Fruit fly (Drosophila melanogaster) whole organism, adult: ENCODE results near the gene CG33770.

Experiments
- CG11617 ChIP-seq: fragments of 200-800 bp; sonication (Bioruptor generic); optimal IDR thresholded peaks from 2 replicates; lab custom pipeline; 2017; ENCODE audit warnings: mild to moderate bottlenecking, missing biosample characterization, missing genetic modification reagents, missing genetic modification characterization
- CG12768 ChIP-seq: fragments of 200-800 bp; sonication (Bioruptor generic); optimal IDR thresholded peaks from 2 replicates; lab custom pipeline; 2017; ENCODE audit warnings: missing biosample characterization, missing genetic modification characterization, mild to moderate bottlenecking, moderate library complexity, missing genetic modification reagents
- CG14711 ChIP-seq: fragments of 200-800 bp; sonication (Bioruptor generic); optimal IDR thresholded peaks from 2 replicates; lab custom pipeline; 2018; ENCODE audit warnings: missing biosample characterization, mild to moderate bottlenecking, missing genetic modification characterization, moderate library complexity
- CG1620 ChIP-seq: fragments of 200-800 bp; sonication (Bioruptor generic); optimal IDR thresholded peaks from 2 replicates; lab custom pipeline; 2016; ENCODE audit warnings: missing biosample characterization, missing genetic modification characterization
- CG33017 ChIP-seq: fragments of 200-800 bp; sonication (Bioruptor generic); optimal IDR thresholded peaks from 2 replicates; lab custom pipeline; 2018; ENCODE audit warnings: missing biosample characterization, mild to moderate bottlenecking, missing genetic modification characterization, moderate library complexity
- CG5204 ChIP-seq: fragments of 200-800 bp; sonication (Bioruptor generic); optimal IDR thresholded peaks from 2 replicates; lab custom pipeline; 2016; ENCODE audit warnings: missing biosample characterization, missing genetic modification characterization
- CG7101 ChIP-seq: fragments of 200-800 bp; sonication (Bioruptor generic); optimal IDR thresholded peaks from 2 replicates; lab custom pipeline; 2018; ENCODE audit warnings: missing biosample characterization, mild to moderate bottlenecking, missing genetic modification characterization, moderate library complexity
- Clk ChIP-seq: fragments of 200-800 bp; sonication (Bioruptor generic); optimal IDR thresholded peaks from 2 replicates; lab custom pipeline; 2017; ENCODE audit warnings: missing biosample characterization, missing genetic modification characterization
- Crg-1 ChIP-seq: fragments of 200-800 bp; sonication (Bioruptor generic); optimal IDR thresholded peaks from 2 replicates; lab custom pipeline; 2016; ENCODE audit warnings: missing biosample characterization, missing genetic modification characterization
- Hr96 ChIP-seq: fragments of 200-800 bp; sonication (Bioruptor generic); optimal IDR thresholded peaks from 2 replicates; lab custom pipeline; 2016; ENCODE audit warnings: missing biosample characterization, missing genetic modification characterization
- Mnt ChIP-seq: fragments of 200-800 bp; sonication (Bioruptor generic); optimal IDR thresholded peaks from 2 replicates; lab custom pipeline; 2016; ENCODE audit warnings: missing biosample characterization, mild to moderate bottlenecking, missing genetic modification characterization
- bab1 ChIP-seq: fragments of 200-800 bp; sonication (Bioruptor generic); optimal IDR thresholded peaks from 3 replicates; lab custom pipeline; 2019; ENCODE audit warnings: missing biosample characterization, mild to moderate bottlenecking, missing genetic modification characterization, moderate library complexity
- cic ChIP-seq: fragments of 200-800 bp; sonication (Bioruptor generic); optimal IDR thresholded peaks from 2 replicates; lab custom pipeline; 2017; ENCODE audit warnings: missing biosample characterization, mild to moderate bottlenecking, missing genetic modification characterization, moderate library complexity
- cnc ChIP-seq, 2 experiments: fragments of >200 bp; optimal IDR thresholded peaks; 2 replicates each; lab custom pipeline; 2017
- kay ChIP-seq: fragments of 200-800 bp; sonication (Bioruptor generic); peaks from one replicate; lab custom pipeline; 2016; ENCODE audit warnings: missing biosample characterization, missing genetic modification characterization, borderline replicate concordance
- ovo ChIP-seq: fragments of 200-800 bp; sonication (Bioruptor generic); optimal IDR thresholded peaks from 2 replicates; lab custom pipeline; 2016; ENCODE audit warnings: missing biosample characterization, missing genetic modification characterization
- pad ChIP-seq: fragments of 200-800 bp; sonication (Bioruptor generic); optimal IDR thresholded peaks from 3 replicates; lab custom pipeline; 2017; ENCODE audit warnings: missing biosample characterization, missing genetic modification characterization, mild to moderate bottlenecking, moderate library complexity, missing genetic modification reagents
- tj ChIP-seq: fragments of 200-800 bp; sonication (Bioruptor generic); optimal IDR thresholded peaks from 3 replicates; lab custom pipeline; 2017; ENCODE audit warnings: missing biosample characterization, mild to moderate bottlenecking, missing genetic modification characterization, moderate library complexity
- toe ChIP-seq: fragments of 200-800 bp; sonication (Bioruptor generic); optimal IDR thresholded peaks from 2 replicates; lab custom pipeline; 2016; ENCODE audit warnings: missing biosample characterization, missing genetic modification characterization

CG33770 gene

DNA sequence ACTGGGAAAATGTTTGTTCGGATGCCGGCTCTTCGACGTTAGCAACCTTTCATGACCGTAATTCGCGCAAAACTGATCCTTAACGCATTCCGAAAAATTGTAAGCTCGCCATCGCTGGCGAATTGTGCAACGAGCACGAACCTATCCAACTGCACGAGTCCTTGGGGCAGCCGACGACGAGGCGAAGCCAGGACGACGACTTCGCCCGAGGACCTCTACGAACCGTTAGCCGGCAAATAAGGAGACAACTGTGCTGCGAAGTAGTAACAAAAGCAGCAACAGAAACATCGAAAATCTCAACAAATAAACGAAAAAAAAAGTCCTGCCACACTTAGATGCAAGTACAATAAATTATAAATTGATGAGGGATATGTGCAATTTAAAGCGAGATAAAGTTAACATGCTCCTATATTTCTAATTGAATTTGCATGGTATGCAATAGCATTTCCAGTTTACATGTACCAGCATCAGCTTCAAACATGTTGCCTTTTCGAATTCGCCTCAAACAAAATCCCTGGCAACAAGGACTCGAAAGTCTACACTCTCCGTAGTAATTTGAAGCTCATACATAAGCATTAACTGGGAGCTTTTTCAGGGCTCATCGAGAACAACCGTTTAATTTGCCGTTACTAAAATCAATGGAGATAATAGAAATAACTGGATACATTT, 10.5 kb upstream of the CG33770 start, which contains the start of gene CG14459:
Gene CG14459 (minus strand): TSS at position 51 of the 669 bp plus-strand sequence.
- TF ChIP-seq bab1 (GFP tag; lab: Kevin White, UChicago) (no peak), tj (GFP tag; lab: Kevin White, UChicago) (no peak)

DNA sequence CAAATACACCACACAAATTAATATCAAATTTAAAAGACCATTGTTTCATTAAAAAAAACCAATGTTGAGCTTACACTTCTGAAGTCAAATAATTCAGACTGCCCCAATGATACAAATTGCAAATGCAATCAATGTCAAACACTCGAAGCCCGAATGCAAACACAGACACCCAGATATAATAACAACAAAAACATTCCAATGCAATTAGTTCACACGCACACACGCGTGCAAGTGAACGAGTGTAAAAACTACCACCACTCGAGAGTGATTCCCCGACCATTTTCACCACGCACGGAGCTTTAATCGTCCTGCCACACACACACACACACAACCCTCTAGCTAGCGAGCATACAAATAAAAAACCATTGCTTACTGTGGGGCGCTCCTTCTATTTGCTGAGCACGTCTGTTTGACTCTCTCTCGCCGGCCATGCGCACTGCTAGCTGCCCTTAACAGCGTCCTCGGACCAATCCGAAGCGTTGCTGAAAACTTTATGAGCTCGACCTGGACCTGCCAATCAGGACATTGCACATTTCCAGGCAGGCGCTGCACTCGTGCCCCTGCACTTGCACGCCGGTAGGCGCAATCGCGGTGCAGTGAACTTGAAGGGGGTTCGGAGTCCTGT, 6.1 kb upstream of the CG33770 start:
- TF ChIP-seq Mnt (GFP tag; lab: Kevin White, UChicago) (no peak), CG14711 (tag; lab: Kevin White, UChicago) (no peak), ovo (GFP tag; lab: Kevin White, UChicago) (no peak), tj (GFP tag; lab: Kevin White, UChicago) (no peak), toe (GFP tag; lab: Kevin White, UChicago) (no peak), Crg-1 (no peak), CG1620 (GFP tag; lab: Kevin White, UChicago) (no peak), Clk (GFP tag; lab: Kevin White, UChicago) (no peak)

DNA sequence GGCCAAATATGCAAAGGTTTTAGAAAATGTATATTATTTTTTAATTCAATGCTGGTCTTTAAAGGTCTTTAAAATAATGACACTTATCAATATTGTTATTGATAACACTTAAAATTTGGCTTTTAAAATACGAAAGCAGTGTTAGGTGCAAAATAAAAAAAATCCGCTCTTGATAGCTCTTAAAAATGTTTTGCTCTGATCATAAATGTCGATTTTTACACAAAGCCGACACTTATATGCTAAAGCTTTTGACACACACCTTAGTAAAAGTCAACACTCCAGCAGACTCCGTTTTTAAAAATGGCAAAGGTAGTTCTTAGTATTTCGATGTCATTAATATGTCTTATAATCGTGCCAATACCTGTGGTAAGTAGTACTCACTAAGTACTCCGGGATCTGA, 3.1 kb upstream of the CG33770 start, which contains the start of gene CG33766:
Gene CG33766 (plus strand): TSS at position 301 of the 400 bp plus-strand sequence.
- TF ChIP-seq CG12768 (GFP tag; lab: Kevin White, UChicago) (no peak), CG14711 (tag; lab: Kevin White, UChicago) (no peak), Mnt (GFP tag; lab: Kevin White, UChicago) (no peak), CG33017 (tag; lab: Kevin White, UChicago) (no peak), kay (GFP tag; lab: Kevin White, UChicago) (no peak), CG5204 (GFP tag; lab: Kevin White, UChicago) (no peak), CG1620 (GFP tag; lab: Kevin White, UChicago) (no peak)

DNA sequence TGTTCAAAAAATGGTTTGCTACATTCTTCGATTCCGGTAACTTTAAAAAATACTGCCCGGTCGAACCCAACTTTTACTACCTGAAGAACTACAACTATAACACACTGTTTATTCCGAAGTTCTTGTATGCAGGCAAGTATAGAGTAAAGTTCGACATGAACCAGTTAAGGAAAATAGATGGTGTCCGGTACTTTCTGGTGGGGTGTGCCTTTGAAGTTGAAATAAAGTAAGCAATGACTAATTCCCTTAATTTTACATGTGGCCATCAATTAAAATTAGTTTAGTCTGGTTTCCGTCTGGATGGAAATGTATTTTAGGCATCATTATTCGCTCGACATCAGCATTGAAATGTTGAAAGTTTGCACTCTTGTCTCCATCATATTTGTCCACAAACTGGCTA, 2.5 kb upstream of the CG33770 start, which contains the start of gene CG33767:
Gene CG33767 (plus strand): TSS at position 301 of the 400 bp plus-strand sequence.
- TF ChIP-seq Mnt (GFP tag; lab: Kevin White, UChicago), result no peak
- TF ChIP-seq Hr96, result no peak

DNA sequence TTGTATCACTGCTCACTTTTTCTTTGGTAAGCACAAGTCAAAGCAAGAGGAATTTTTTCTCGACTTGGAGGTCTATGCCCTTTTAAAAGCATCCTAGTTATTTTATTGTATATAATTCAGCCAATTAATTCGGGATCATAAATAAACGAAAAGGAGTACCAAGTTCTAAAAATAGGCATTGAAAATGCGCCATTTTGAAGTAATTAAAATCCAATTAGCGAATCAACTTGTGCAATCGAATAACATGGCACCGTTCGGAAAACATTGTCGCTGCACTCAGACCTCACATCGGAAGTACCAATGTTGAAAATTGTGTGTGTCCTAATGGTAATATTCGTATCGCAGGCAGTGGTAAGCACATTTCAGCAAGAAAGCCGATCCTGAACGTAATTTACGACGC, 1.6 kb upstream of the CG33770 start, which contains the start of gene CG33768:
Gene CG33768 (plus strand): TSS at position 301 of the 400 bp plus-strand sequence.
- no peak for TF ChIP-seq CG1620 (GFP tag; lab: Kevin White, UChicago)
- no peak for TF ChIP-seq CG5204 (GFP tag; lab: Kevin White, UChicago)
- no peak for TF ChIP-seq bab1 (GFP tag; lab: Kevin White, UChicago)
- no peak for TF ChIP-seq CG7101
- TF ChIP-seq Clk (GFP tag; lab: Kevin White, UChicago), result no peak
- TF ChIP-seq CG12768 (GFP tag; lab: Kevin White, UChicago), result no peak
- TF ChIP-seq CG33017 (tag; lab: Kevin White, UChicago), result no peak
- no peak for TF ChIP-seq Hr96
- no peak for TF ChIP-seq Mnt (GFP tag; lab: Kevin White, UChicago)

DNA sequence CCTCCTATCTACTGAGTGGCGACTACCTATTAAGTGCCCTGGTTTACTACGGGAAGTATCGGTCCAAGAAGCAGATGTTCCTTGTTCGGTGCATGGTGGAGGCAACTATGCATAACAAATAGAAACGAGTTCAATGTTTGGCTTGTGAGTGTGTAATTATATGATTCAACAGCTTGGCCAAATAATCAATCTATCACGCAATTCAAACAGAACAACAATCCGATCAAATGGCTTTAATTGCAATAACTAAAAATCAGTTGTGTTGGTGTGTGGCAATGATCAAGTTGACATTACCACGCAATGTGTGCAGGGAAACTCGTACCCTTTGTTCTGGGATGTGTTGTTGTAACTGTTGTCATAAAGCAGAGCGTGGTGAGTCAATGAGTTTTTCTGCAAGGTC, 845 bp upstream of the CG33770 start, which contains the start of gene CG33769:
Gene CG33769 (plus strand): TSS at position 301 of the 400 bp plus-strand sequence.
- TF ChIP-seq CG11617, result no peak
- TF ChIP-seq tj (GFP tag; lab: Kevin White, UChicago), result no peak
- TF ChIP-seq cnc (optimal IDR thresholded peaks at IDR 0.05; lab: Kevin White, UChicago), result no peak

DNA sequence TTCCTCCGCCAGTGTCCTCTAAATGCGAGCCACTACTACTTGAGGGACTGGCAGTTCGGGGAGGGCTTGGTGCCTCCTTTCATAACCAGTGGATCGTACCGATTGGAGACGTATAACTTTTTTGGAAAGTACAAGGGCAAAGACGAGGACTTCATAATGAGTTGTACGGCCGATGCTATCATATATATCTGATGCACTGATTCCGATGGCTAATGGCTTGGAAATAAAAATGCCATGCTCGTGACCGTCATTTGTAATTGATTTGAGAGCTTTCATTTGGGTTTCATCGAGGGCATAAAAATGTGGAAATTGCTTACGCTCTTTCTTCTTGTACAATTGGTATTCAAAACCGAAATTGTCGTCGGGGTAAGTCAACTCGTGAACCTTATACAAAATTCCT, 624 bp downstream of the CG33770 start, which contains the start of gene CG33771:
Gene CG33771 (plus strand): TSS at position 301 of the 400 bp plus-strand sequence.
- TF ChIP-seq bab1 (GFP tag; lab: Kevin White, UChicago), result no peak
- no peak for TF ChIP-seq tj (GFP tag; lab: Kevin White, UChicago)
- TF ChIP-seq ovo (GFP tag; lab: Kevin White, UChicago), result no peak
- no peak for TF ChIP-seq CG14711 (tag; lab: Kevin White, UChicago)
- no peak for TF ChIP-seq CG12768 (GFP tag; lab: Kevin White, UChicago)
- TF ChIP-seq pad, result no peak
- TF ChIP-seq CG5204 (GFP tag; lab: Kevin White, UChicago), result no peak
- TF ChIP-seq toe (GFP tag; lab: Kevin White, UChicago), result no peak
- no peak for TF ChIP-seq CG1620 (GFP tag; lab: Kevin White, UChicago)
- no peak for TF ChIP-seq Mnt (GFP tag; lab: Kevin White, UChicago)
- no peak for TF ChIP-seq cnc (optimal IDR thresholded peaks at IDR 0.05; lab: Kevin White, UChicago)
- TF ChIP-seq kay (GFP tag; lab: Kevin White, UChicago), result no peak

DNA sequence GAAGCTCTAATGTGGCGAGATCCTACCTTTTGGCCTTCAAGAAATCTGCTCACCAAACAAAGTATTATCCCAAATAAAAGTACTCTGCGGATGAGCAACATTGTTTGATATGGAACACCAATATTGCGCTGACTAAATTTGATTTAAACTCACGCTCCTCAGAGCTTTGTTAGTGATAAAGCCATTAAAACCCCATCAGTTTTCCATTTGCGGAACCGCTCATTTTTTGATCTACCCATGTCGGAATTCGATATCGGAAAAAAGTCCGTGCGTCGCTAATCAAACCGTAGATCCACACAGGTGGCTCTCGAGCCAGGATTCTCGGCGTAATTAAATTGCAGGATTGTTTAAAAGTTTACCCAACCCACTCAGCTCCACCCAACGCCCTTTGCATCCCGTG, 4.0 kb downstream of the CG33770 start, which contains the start of gene CG33772:
Gene CG33772 (minus strand): TSS at position 101 of the 400 bp plus-strand sequence.
- TF ChIP-seq CG14711 (tag; lab: Kevin White, UChicago), result no peak
- TF ChIP-seq cic (GFP tag; lab: Kevin White, UChicago), result no peak
- no peak for TF ChIP-seq CG5204 (GFP tag; lab: Kevin White, UChicago)
- TF ChIP-seq Mnt (GFP tag; lab: Kevin White, UChicago), result no peak
